Fruit fly (Drosophila melanogaster): ENCODE data around the gene Sdic4.
"Not testable (repeated sequence)": the region's sequence is repeated elsewhere in the genome, so short reads cannot be mapped to it uniquely, and the experiment has no call there.

Sdic4 gene

DNA sequence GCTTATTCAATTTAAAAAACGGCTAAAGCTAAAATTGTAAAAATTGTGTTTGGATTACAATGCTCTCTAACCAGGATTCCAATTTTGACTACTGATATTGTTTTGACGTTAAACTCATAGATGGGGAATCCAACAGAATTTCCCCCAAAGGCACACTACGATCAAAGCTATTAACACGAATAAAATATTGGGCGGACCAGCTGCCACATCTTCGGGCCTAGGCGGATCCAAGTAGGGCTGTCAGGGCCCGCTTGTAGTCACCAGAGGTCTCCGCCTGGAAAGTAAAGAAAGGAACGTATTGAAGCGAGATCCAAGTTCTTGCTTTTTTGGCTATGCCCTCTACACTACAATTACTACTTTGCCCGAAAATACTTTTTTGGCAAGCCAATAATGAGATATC is at the start of gene Sdic4:
Gene Sdic4 (minus strand): TSS at position 101 of the 400 bp plus-strand sequence.
- not testable (repeated sequence) for TF ChIP-seq noc (tag; optimal IDR thresholded peaks at IDR 0.05)

DNA sequence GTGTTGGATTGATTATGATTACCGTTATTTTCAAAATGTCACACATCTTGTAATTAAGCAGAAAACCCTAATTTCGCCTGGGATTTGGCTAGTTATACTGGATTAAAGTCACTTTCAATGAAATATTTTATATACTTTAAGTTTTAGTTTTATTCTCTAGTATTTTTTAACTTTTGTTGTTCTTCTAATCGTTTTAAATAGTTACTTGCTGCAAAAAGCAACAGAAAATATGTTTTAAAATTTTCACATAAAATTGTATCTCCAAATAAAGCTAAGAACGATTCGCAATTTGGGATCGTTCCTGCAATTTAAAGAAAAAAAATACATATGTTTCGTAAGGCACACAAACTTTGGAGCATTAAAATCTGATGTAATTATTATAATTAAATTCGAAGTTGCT is 44.8 kb upstream of the Sdic4 start, which contains the start of gene Inx6:
Gene Inx6 (minus strand): TSS at position 101 of the 400 bp plus-strand sequence.
- TF ChIP-seq noc (tag; optimal IDR thresholded peaks at IDR 0.05), result no peak

DNA sequence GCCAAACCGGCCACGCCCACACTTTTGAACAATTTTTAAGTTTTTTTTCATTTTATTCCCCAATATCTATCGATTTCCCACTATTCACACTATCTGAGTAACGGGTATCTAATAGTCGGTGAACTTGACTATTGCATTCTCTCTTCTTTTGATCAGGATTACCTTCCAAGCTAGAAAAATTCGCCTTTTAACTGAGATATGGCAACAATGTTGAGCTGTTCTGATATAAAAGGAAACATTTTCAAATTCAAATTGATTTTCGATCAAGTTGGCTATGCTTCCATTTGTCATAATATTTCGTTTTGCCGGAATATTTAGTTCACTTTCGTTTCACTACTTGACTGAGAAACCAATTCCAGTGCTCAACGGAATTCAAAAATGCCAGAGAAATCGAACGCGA is 34.1 kb upstream of the Sdic4 start, which contains the start of gene CG42577:
Gene CG42577 (plus strand): TSS at position 301 of the 400 bp plus-strand sequence.
- not testable (repeated sequence) for TF ChIP-seq noc (tag; optimal IDR thresholded peaks at IDR 0.05)

DNA sequence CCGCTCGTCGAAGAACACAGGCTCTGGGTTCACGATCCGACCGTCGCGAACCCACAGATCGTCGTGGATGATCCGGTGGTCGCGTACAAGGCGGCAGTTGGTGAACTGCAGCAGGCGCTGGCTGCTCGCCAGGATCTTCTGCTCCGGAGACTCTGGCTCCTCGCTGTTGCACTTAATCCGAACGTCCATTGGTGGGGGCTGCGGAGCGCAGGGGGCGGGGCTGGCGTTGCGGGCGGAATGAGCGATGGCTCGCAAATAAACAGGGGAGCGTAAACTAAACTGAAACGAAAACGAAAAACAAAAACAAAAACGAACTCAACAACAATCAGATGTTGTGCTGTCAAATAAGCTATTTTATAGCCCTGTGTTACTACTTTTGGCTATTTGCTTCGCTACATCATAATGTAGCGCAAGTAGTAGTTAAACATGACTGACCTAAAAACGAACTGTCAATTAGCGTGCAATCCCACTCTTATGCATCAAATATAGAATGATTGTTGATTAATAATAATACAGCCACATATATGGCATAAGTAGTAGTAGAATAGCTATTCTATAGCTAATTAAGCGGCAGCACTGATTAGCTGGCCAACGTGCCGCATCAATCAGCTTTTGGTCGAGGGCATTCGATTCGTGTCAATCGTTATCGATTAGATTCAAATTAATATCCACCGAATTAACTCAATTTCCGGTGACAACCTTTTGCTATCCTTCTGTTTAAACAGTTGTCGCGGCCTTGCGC is 32.2 kb upstream of the Sdic4 start, which contains the start of gene CG17065:
Gene CG17065 (minus strand): TSS at position 351 of the 742 bp plus-strand sequence.
- TF ChIP-seq noc (tag; optimal IDR thresholded peaks at IDR 0.05), result no peak

DNA sequence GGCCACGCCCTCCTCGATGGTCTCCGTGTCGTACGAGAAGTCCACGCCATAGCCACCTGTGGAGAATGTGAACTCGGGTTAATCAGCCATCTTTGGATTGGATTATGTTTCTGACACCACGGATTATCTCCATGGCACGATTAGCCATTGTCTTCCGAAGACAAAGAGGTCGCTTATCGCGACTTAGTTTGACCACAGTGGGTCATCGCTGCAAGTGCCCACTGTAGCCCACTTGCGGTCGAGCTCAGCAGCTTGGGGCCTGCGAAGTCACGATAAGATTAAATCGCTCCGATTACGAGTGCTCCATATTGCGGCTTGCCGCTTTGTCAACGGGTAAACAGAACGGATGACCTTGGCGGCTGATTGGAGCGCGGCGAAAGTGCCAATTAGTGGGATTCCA is 31.2 kb upstream of the Sdic4 start:
- TF ChIP-seq noc (tag; optimal IDR thresholded peaks at IDR 0.05), result no peak

DNA sequence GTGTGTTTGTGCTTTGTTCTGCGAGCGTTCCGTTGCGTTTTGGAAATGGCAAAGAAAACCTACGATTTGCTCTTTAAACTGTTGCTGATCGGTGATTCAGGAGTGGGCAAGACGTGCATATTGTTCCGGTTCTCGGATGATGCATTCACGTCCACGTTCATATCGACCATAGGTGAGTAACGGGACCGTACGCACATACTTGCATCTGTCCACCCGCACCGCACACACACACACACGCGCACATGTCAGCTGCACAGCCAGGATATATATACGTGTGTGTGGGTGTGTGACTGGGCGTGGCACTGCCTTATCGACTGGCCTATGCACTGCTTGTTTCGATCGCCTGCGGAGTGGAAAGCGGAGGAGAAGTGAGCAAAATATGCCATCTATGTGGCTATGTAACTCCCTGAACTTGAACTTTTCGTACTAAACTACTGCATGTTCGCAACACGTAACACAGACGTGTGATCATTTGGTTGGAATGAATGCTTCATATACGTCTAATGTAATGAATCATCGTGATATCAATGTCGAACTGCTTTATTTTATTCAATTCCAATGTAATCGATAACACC is 26.9 kb upstream of the Sdic4 start:
- no peak for TF ChIP-seq noc (tag; optimal IDR thresholded peaks at IDR 0.05)

DNA sequence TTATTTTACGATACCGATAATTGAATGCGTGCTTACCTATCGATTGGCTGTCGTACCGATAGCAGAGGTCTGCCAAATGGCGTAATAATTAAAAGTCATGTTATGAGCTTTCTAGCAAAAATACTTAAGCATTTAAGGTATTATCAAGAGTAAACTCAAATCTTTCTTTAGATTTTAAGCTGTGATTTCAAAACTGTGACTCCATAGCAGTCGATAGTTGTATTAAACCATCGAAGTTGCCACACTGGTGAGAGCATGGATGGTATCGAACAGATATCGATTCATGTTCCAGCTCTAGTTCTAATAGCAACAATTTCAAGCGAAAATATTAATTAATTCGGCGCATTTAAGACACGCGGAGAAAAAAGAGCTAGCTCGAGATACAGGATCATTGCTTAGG is 26.2 kb upstream of the Sdic4 start, which contains the start of the genes CG17068 and Rab10:
Gene CG17068 (minus strand): TSS at position 25 of the 400 bp plus-strand sequence.
Gene Rab10 (plus strand): TSS at position 270 of the 400 bp plus-strand sequence.
- TF ChIP-seq noc (tag; optimal IDR thresholded peaks at IDR 0.05), result no peak

DNA sequence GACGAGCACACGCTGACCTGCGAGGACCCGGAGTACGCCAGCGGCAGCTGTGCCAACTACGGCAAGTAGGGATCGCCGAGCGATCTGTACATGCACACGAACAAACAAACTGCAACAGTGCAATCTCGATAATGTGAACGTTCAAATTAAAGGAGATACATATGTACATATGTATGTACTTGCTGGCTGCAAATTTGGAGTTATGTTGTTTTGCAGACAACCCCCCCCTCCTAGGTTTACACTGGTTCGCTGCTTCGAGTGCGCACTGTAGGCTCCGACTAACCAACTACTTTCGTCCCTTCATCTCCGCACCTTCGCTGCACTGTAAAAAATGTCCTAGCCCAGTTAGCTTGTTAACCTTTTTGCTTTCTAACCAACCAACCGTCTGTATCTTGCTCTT is 22.9 kb upstream of the Sdic4 start:
- TF ChIP-seq noc (tag; optimal IDR thresholded peaks at IDR 0.05), result no peak

DNA sequence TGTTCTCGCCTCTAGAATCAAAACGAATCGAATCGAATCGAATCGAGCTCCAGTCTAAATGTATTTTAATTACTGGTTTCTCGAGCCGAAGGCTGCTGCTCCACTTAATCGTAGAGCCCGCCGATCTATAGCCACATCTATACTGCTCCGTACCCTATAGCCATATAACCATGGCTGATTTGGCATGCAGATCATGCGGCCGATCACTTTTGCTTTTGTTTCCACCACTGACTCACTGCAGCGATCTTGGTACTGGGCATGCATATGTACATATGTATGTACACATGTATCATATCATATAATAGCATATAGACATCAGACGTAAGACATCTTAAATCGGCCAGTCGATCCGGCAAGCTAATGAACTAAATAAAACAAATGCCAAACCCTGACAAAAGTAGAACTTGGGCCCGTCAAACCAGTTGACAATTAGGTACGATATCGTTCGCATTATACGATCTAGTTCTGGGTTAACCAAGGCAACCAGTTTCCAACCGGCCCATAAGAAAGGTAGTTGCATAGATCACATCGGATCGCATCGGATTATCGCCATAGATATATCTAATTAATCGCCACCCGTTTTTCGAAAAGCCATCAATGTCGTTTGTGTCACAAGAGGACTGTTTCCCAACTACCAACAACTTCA is 20.5 kb upstream of the Sdic4 start:
- TF ChIP-seq noc (tag; optimal IDR thresholded peaks at IDR 0.05), result no peak

DNA sequence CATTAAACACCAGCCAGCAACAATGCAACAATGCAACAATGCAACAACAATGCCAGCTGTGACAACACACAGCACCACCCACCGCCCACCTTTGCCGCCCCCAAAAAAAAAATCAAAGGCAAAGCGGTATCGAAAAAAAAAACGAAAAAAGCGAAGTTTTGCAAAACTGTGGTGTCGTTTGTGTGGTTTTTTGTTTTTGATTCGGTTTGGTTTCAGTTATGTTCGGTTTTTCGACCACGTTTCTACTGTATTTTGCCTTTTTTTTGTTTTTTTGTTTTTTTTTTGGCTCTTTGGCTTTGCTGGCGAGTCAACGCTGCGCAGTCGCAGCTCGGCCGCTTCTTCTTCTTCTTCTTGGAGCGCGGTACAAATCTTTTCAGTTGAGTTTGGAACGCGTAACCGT is 19.5 kb upstream of the Sdic4 start, which contains the start of gene Peritrophin-A:
Gene Peritrophin-A (plus strand): TSS at position 370 of the 400 bp plus-strand sequence.
- TF ChIP-seq noc (tag; optimal IDR thresholded peaks at IDR 0.05), result no peak

DNA sequence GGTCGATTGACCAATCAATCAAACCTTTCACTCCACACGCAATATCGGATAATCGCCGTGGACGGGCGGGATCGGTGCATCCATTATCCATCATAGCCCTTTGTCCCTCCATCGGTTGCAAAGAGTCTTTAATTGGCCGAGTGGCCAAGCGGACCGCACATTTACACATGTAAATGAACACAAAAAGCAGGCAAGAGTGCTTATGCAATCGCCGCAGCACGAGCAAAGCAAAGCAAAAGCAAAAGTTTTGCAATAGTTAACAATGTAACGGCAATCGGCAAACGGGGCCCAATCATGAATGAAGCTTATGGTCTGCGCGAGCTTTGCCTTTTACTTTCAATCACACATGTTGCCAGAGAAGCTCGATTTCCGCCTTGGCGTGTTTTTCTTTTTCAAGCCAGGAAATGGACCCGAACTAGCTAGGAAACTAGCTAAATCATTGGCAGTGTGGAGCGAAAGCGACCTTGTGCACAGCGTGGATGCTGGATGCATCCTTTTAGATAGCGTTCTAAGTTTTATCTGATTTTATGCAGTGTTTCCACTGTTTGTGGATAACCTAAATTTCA is 18.5 kb upstream of the Sdic4 start:
- TF ChIP-seq noc (tag; optimal IDR thresholded peaks at IDR 0.05), result no peak

DNA sequence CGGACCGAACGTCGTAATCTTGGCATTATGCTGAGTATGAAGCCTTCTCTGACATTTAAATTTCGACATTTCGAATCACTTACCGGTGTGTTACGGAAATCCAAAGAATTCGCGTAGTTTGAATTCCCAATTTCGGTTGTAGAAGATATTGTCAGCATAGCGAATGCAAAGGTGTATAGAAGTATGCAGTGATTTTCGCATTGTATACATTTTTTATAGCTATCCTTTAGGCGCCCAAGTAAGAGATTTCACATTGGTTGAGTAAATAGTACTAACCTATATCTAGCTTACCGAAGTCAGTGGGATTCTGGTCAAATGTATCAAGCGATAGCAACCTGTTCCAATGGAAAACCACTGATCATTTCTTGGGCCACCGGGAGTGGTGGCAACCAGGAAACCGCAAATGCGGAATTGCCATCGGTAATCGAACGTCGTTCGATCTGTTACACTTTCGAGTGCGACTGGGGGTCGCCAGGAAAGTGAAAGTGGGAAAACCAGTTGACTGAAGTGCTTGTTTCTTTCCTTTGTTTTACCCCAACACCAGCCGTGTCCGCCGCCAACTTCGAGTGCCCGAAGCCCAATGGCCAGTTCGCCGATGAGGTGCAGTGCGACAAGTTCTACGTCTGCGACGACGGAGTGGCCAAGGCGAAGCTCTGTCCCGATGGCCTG is 15.8 kb upstream of the Sdic4 start:
- TF ChIP-seq noc (tag; optimal IDR thresholded peaks at IDR 0.05), result no peak

DNA sequence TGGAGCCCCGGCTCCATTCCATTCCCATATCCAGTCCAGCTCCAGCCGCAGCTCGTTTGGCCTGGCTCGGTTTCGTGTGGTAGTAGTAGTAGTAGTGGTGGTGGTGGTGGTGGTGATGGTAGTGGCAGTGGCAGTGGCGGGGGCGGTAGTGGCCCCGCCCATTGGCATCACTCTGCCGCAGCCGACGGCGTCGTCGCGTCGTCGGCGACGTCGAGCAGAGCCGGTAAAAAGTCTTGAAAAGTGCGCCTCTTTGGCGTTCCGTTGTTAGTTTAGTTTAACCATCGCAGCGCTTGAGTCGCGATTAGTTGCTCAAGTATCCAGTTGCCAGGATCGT is 14.8 kb upstream of the Sdic4 start, which contains the start of gene obst-A:
Gene obst-A (plus strand): TSS at position 248 of the 334 bp plus-strand sequence.
- TF ChIP-seq noc (tag; optimal IDR thresholded peaks at IDR 0.05), result no peak

DNA sequence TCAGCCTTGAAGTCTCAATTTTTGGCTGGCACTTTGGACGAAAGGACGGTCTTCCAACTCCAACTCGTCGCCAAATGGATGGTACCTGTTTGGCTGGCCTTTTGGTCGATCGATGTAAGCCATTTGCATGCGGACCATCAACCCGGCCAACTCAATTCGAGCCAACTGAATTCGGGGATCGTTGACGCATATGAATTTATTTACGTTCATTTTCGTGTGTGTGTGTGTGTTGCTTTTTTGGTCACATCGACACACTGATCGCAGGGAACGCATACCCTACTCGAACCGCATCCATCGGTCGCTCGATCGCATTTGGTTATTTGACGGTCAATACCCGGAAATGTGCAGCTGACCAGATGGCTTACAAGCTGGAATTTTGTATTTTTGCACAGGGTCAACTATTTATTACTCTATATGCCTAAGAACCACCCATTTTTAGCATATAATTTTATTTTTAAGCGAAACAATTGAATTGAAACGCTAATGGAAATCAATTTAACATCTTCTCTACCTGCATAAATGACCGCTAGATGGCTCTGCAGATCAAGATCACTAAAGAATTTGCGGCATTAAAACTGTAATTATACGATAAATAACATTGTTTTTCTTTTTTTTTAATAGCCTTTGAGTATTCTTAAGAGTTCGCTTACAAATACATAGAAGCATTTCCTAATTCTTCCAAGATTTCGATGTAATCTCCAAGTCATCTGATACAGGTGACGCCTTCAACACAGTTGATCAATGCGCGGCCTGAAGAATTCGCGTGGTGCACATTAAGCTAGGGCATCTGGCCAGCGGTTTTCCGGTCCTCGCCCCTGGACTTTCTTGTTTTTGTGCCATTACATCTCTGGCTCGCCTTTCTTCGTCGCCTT is 14.2 kb upstream of the Sdic4 start:
- TF ChIP-seq noc (tag; optimal IDR thresholded peaks at IDR 0.05), result no peak

DNA sequence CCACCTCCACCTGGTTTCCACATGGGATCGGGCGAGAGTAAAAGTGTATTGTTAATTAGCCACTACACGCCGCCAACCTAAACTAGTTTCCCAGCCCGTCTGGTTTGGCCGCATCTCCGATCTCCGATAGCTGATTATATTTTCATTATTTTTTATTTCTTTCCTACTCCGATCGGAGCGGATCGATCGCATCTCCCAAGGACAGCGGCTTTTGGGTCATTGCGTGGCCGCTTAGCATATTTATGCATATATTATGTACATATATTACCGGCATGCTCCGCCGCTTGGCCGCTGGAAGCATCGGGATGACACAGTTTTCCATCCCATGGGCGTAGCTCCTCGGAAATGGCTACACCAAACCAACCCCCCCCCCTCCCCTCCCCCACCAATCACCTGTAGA is 13.1 kb upstream of the Sdic4 start:
- TF ChIP-seq noc (tag; optimal IDR thresholded peaks at IDR 0.05), result no peak
